Worm (Caenorhabditis elegans) whole organism, L2 larva: ENCODE data around the gene K10H10.9.

Experiments
- C34F6.9 ChIP-seq: fragments of 150-350 bp; optimal IDR thresholded peaks from 2 replicates; lab custom pipeline; 2014; ENCODE audit warnings: missing biosample characterization, missing genetic modification characterization
- elt-3 ChIP-seq: sonication (generic microtip); optimal IDR thresholded peaks from 2 replicates; lab custom pipeline; 2017; ENCODE audit warnings: missing biosample characterization, missing genetic modification characterization
- lsy-2 ChIP-seq, 2 experiments: fragments of 150-350 bp in 1 of 2; sonication (generic microtip) in 1 of 2; optimal IDR thresholded peaks; 2 replicates each; lab custom pipeline; 2014 to 2017; ENCODE audit warnings: missing biosample characterization in 2 of 2, missing genetic modification characterization in 2 of 2
- nhr-11 ChIP-seq: fragments of 150-350 bp; optimal IDR thresholded peaks from 2 replicates; lab custom pipeline; 2014; ENCODE audit warnings: missing biosample characterization, missing genetic modification characterization
- nhr-77 ChIP-seq: fragments of 150-350 bp; optimal IDR thresholded peaks from 2 replicates; lab custom pipeline; 2014; ENCODE audit warnings: missing biosample characterization, missing genetic modification characterization
- ztf-4 ChIP-seq: fragments of 150-350 bp; optimal IDR thresholded peaks from 2 replicates; lab custom pipeline; 2014; ENCODE audit warnings: missing biosample characterization, missing genetic modification characterization

- TF ChIP-seq elt-3 (no peak), nhr-11 (tag; lab: Kevin White, UChicago) (no peak), nhr-77 (tag; lab: Kevin White, UChicago) (no peak), lsy-2 (tag; optimal IDR thresholded peaks at IDR 0.05; lab: Kevin White, UChicago) (no peak), C34F6.9 (tag; lab: Kevin White, UChicago) (no peak), ztf-4 (no peak)
Measured at ce11 chrII:14515017-14515416, at the start of gene K10H10.9.
